Worm (Caenorhabditis elegans): Measurements from ENCODE around the gene evl-18.

ce11 chrIII:3703397-3703796, 31.4 kb downstream of the evl-18 start, which contains the start of gene C14B1.3:
- TF ChIP-seq nfya-1 (tag; optimal IDR thresholded peaks at IDR 0.05) (no peak), elt-2 (tag; optimal IDR thresholded peaks at IDR 0.05) (no peak), ceh-22 (tag; optimal IDR thresholded peaks at IDR 0.05) (no peak)

Data from whole organism, late embryonic.